Worm (Caenorhabditis elegans): ENCODE measurements around the gene vha-13.

DNA sequence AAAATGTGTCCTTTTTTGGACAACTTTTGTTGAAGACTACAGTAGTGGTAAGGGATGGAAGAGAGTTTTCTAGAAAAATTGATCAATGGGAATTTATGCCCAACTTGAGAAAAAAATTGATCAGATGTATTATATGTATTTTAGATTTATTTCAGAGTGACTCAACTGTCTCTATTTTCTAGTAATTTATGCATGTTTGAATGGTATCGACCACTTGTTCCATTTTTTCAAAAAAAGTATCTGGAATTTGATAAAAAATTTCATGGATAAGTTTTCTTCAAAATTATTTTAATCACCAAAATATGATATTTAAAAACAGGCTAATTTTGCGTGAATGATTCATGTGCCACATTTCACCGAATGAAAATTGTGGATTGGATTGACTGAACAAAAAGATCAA, 40.3 kb downstream of the vha-13 start, which contains the start of gene C15H11.10:
- no peak for TF ChIP-seq ama-1 (optimal IDR thresholded peaks at IDR 0.05)
- no peak for TF ChIP-seq flt-1 (GFP tag; IDR thresholded peaks at IDR 0.05)
- TF ChIP-seq B0310.2 (tag; optimal IDR thresholded peaks at IDR 0.05): no peak
- no peak for TF ChIP-seq hmbx-1 (tag; optimal IDR thresholded peaks at IDR 0.05)
- no peak for TF ChIP-seq ceh-13 (GFP tag; optimal IDR thresholded peaks at IDR 0.05)
- no peak for TF ChIP-seq ceh-36 (tag; optimal IDR thresholded peaks at IDR 0.05)
- no peak for TF ChIP-seq tra-4 (tag; optimal IDR thresholded peaks at IDR 0.05)
- no peak for TF ChIP-seq scrt-1 (GFP tag; IDR thresholded peaks at IDR 0.05)

Data from whole organism, early embryonic.